Fruit fly (Drosophila melanogaster) whole organism: ENCODE results near the gene NK7.1.

Experiments used
- CG8478 ChIP-seq: fragments of >200 bp; optimal IDR thresholded peaks from 2 replicates; lab custom pipeline; 2018; ENCODE audit warnings: inconsistent platforms
- Dll ChIP-seq: fragments of >200 bp; optimal IDR thresholded peaks from 2 replicates; lab custom pipeline; 2017
- psq ChIP-seq: fragments of >200 bp; optimal IDR thresholded peaks from 2 replicates; lab custom pipeline; 2017
- usp ChIP-seq: fragments of >200 bp; optimal IDR thresholded peaks from 2 replicates; lab custom pipeline; 2017; ENCODE audit warnings: missing biosample characterization, missing genetic modification characterization, mixed read lengths

- TF ChIP-seq Dll (lab: Kevin White, UChicago): no peak
- no peak for TF ChIP-seq psq (lab: Kevin White, UChicago)
- TF ChIP-seq CG8478: no peak
- TF ChIP-seq usp (GFP tag; lab: Kevin White, UChicago): no peak
These were observed 11.8 kb upstream of the NK7.1 start for dm6 chr3R:14384502-14384901.
